Worm (Caenorhabditis elegans): Measurements from ENCODE around the gene ckb-1.

The ckb-1 gene

ce11 chrIII:4398463-4398862 is 33.4 kb downstream of the ckb-1 start, which contains the start of gene R07E5.6:
TSS of gene R07E5.6 (plus strand) at chrIII:4398763.
- no peak for TF ChIP-seq unc-62 (GFP tag; optimal IDR thresholded peaks at IDR 0.05)

ce11 chrIII:4401142-4401541 is 36.1 kb downstream of the ckb-1 start, which contains the start of gene R07E5.15:
TSS of gene R07E5.15 (plus strand) at chrIII:4401442.
- no peak for TF ChIP-seq unc-62 (GFP tag; optimal IDR thresholded peaks at IDR 0.05)

DNA sequence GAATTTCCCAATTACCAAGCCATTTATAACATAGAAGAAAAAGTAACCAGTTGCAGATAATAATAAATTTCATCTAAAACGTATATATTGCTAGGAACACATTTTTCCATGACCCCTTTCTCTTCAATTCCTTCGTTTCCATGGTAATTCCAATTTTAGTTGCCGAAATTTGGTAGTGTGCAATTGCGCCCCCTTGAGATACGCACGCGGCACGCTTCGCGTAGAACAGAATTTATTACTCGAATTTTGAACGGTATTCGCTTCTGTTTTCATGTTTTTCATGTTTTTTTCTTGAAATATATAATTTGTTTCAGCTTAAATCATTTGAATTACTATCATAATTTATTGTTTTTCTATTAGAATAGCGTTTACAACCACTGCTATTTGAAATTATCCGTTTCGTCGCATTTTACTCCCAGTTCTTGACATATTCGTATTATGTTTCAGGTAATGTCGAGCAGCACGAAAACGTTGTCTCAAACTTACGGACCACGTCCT is 39.3 kb downstream of the ckb-1 start, which contains the start of the genes R07E5.17 and snfc-5:
TSS of gene R07E5.17 (minus strand) at position 98 of the 498 bp plus-strand sequence.
TSS of gene snfc-5 (plus strand) at position 448 of the 498 bp plus-strand sequence.
- TF ChIP-seq unc-62 (GFP tag; optimal IDR thresholded peaks at IDR 0.05) = no peak

ce11 chrIII:4405986-4406385 is 40.9 kb downstream of the ckb-1 start, which contains the start of gene rnp-4:
TSS of gene rnp-4 (plus strand) at chrIII:4406286.
- TF ChIP-seq unc-62 (GFP tag; optimal IDR thresholded peaks at IDR 0.05) = no peak

DNA sequence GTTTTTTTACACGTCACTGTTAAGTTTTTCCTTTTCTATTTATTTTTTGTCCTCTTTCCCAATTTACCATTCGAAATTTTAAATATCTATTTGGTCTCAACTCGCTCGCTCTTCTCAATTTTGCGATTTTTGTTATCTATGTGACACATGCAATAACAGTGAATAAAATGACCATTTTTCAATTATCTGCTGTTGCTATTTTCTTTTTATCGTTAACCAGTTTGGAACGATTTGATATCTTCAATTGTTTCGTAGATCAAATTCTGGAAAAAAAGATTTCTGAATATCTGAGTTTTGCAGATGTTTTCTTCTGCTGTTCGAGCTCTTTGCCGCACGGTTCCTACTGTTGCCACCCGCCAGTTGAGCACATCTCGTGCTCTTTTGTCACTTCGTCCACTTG is 42.1 kb downstream of the ckb-1 start, which contains the start of gene prdx-3:
TSS of gene prdx-3 (plus strand) at position 301 of the 400 bp plus-strand sequence.
- TF ChIP-seq unc-62 (GFP tag; optimal IDR thresholded peaks at IDR 0.05) = no peak

ce11 chrIII:4408251-4408650 is 43.2 kb downstream of the ckb-1 start, which contains the start of gene gpch-1:
TSS of gene gpch-1 (plus strand) at chrIII:4408551.
- TF ChIP-seq unc-62 (GFP tag; optimal IDR thresholded peaks at IDR 0.05) = no peak

DNA sequence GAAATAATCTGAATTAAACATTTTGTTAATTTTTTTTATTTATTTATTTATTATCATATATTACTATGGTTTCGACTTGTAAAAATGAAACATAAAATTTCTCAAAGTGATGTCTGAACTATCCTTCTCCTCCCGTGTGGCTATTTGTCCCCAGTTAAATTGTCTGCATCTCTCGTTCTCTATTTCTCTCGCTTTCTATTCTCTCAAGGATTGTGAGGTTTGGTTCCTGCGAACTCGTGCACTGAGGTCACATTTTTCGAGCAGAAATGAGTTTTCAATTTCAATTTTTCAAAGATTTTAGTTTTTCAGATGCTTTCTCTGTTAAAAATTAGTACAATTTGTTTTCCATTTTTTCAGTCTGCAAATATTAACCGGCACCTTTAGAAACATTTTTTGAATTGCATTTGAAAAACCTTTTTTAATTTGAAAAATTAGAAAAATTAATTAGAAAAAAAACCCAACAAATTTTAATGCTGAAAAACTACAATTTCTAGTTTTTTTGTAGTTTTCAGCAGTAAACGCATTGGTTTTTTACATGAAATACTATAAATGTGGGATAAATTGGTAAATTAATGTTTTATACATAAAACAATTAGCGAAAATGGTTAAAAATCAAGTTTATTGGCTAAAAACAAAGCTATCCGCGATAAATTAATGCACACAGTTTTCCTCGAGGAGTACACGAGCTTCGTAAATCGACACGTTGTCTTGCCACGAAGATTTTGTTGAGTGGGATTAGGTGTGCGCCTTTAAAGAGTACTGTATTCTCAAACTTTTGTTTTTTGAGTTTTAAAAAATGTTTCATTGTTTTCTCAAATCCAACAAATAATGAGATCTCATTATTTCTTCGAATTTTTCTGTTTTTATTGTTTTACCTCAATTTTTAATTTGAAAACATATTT is 47.3 kb downstream of the ckb-1 start:
- no peak for TF ChIP-seq unc-62 (GFP tag; optimal IDR thresholded peaks at IDR 0.05)

DNA sequence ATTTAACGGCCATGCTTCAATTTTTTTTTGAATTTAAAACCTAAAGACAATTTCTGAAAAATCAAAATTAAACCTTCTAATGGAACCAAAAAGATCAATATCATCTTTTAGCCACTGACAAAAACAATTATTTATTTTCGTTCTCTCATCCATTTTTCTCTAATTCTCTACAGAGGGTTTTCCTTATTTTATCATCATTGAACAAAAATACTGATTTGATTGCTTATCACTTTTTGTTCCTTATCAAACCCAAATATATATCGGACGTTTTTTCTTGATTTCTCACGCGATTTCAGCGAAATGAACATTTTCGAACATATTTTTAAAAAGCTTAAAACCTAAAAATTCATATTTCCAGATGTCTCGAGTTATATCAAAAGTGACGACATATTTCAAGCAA is 48.0 kb downstream of the ckb-1 start, which contains the start of gene mpc-1:
TSS of gene mpc-1 (plus strand) at position 359 of the 400 bp plus-strand sequence.
- TF ChIP-seq unc-62 (GFP tag; optimal IDR thresholded peaks at IDR 0.05) = no peak

DNA sequence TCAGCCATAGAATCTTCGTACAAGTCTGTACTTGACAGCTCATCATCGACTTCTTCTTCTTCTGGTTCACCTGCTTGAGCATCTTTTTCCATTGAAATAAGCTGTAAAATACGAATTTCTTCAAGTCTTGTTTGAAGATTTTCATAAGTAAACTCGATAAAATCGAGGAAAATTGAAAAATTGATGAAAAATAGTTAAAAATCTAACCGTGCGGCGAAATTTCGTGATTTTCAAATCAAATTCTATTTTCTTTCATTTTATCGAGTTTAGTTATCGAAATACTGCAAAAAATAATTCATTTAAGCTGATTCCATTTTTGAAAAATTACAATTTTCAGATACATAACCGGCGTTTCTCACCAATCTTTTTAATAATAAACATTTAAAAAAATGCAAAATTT is 50.1 kb downstream of the ckb-1 start, which contains the start of gene R07E5.11:
TSS of gene R07E5.11 (minus strand) at position 101 of the 400 bp plus-strand sequence.
- TF ChIP-seq unc-62 (GFP tag; optimal IDR thresholded peaks at IDR 0.05) = no peak
